Fruit fly (Drosophila melanogaster): ENCODE results near the gene CG4911.

dm6 chr3L:9017414-9017813 lies 55.1 kb downstream of the CG4911 start:
- no peak for TF ChIP-seq HLH54F (GFP tag; optimal IDR thresholded peaks at IDR 0.05)
- no peak for TF ChIP-seq CG8478 (optimal IDR thresholded peaks at IDR 0.05)
- no peak for TF ChIP-seq scrt (GFP tag; optimal IDR thresholded peaks at IDR 0.05)
